Worm (Caenorhabditis elegans): ENCODE measurements around the gene acd-4.
A peak's percentile ranks its signal among the peaks of the same experiment; 100 is the strongest.

Gene acd-4

ce11 chrV:8601420-8601819 is 36.6 kb upstream of the acd-4 start, which contains the start of gene F41E6.8:
TSS of gene F41E6.8 (minus strand) at chrV:8601520.
- TF ChIP-seq egl-5 (tag; optimal IDR thresholded peaks at IDR 0.05): no peak

- TF ChIP-seq ama-1 (optimal IDR thresholded peaks at IDR 0.05): no peak
- TF ChIP-seq nhr-67 (tag; optimal IDR thresholded peaks at IDR 0.05): no peak
- TF ChIP-seq tbx-2 (tag; optimal IDR thresholded peaks at IDR 0.05): no peak
- no peak for TF ChIP-seq ceh-9 (tag; optimal IDR thresholded peaks at IDR 0.05)
- TF ChIP-seq fkh-2 (tag; optimal IDR thresholded peaks at IDR 0.05): no peak
- TF ChIP-seq mml-1 (tag; optimal IDR thresholded peaks at IDR 0.05): no peak
- no peak for TF ChIP-seq ceh-82 (tag; optimal IDR thresholded peaks at IDR 0.05)
- no peak for TF ChIP-seq aly-2 (tag; optimal IDR thresholded peaks at IDR 0.05)
- TF ChIP-seq egl-5 (tag; optimal IDR thresholded peaks at IDR 0.05): no peak
- TF ChIP-seq mdl-1 (tag; optimal IDR thresholded peaks at IDR 0.05): no peak
- TF ChIP-seq zag-1 (tag; optimal IDR thresholded peaks at IDR 0.05): no peak
- TF ChIP-seq lin-15B (tag; optimal IDR thresholded peaks at IDR 0.05): no peak
- TF ChIP-seq snpc-4 (tag; optimal IDR thresholded peaks at IDR 0.05): no peak
- no peak for TF ChIP-seq eor-1 (tag; optimal IDR thresholded peaks at IDR 0.05)
- TF ChIP-seq elt-2 (tag; optimal IDR thresholded peaks at IDR 0.05): no peak
- TF ChIP-seq unc-62 (GFP tag; optimal IDR thresholded peaks at IDR 0.05): no peak
- no peak for TF ChIP-seq ceh-16 (tag; optimal IDR thresholded peaks at IDR 0.05)
- no peak for TF ChIP-seq nhr-11 (tag; optimal IDR thresholded peaks at IDR 0.05)
- TF ChIP-seq ztf-11 (tag; optimal IDR thresholded peaks at IDR 0.05): no peak
These were observed 35.4 kb upstream of the acd-4 start, which contains the start of gene F41E6.15 for ce11 chrV:8602638-8603037. TSS of gene F41E6.15 (minus strand) at chrV:8602738.

ce11 chrV:8603272-8603671 is 34.7 kb upstream of the acd-4 start, which contains the start of gene F41E6.5:
TSS of gene F41E6.5 (plus strand) at chrV:8603480.
- peak; percentile 53 for TF ChIP-seq pha-4 (tag; optimal IDR thresholded peaks at IDR 0.05)
- peak; percentile 82 for TF ChIP-seq pqm-1 (tag; optimal IDR thresholded peaks at IDR 0.05)
- no peak for TF ChIP-seq R02D3.7 (tag; optimal IDR thresholded peaks at IDR 0.05)
- TF ChIP-seq nhr-12 (tag; optimal IDR thresholded peaks at IDR 0.05): no peak
- TF ChIP-seq jun-1 (tag; optimal IDR thresholded peaks at IDR 0.05): peak; percentile 4
- TF ChIP-seq elt-2 (tag; optimal IDR thresholded peaks at IDR 0.05): peak; percentile 77

- TF ChIP-seq pha-4 (tag; optimal IDR thresholded peaks at IDR 0.05) (peak; percentile 98), elt-1 (tag; optimal IDR thresholded peaks at IDR 0.05) (peak; percentile 43), daf-12 (tag; optimal IDR thresholded peaks at IDR 0.05) (no peak), jun-1 (tag; optimal IDR thresholded peaks at IDR 0.05) (peak; percentile 95), nhr-28 (tag; optimal IDR thresholded peaks at IDR 0.05) (no peak), ceh-28 (tag; optimal IDR thresholded peaks at IDR 0.05) (peak; percentile 87), egl-27 (tag; optimal IDR thresholded peaks at IDR 0.05) (peak; percentile 89), fos-1 (tag; optimal IDR thresholded peaks at IDR 0.05) (peak; percentile 94), R02D3.7 (tag; optimal IDR thresholded peaks at IDR 0.05) (peak; percentile 59), ztf-4 (tag; optimal IDR thresholded peaks at IDR 0.05) (no peak), hmg-11 (tag; optimal IDR thresholded peaks at IDR 0.05) (peak; percentile 93), snpc-4 (tag; optimal IDR thresholded peaks at IDR 0.05) (peak; percentile 81), nhr-23 (tag; optimal IDR thresholded peaks at IDR 0.05) (peak; percentile 97), nhr-43 (tag; optimal IDR thresholded peaks at IDR 0.05; ENCODE audit: poor library complexity, severe bottlenecking) (peak; percentile 72), egl-5 (tag; optimal IDR thresholded peaks at IDR 0.05) (peak; percentile 89), unc-39 (tag; optimal IDR thresholded peaks at IDR 0.05) (no peak), nhr-77 (tag; optimal IDR thresholded peaks at IDR 0.05) (peak; percentile 25), elt-3 (tag; optimal IDR thresholded peaks at IDR 0.05) (peak in 1 of 3 experiments; percentile 80), skn-1 (tag; optimal IDR thresholded peaks at IDR 0.05) (peak; percentile 57), elt-2 (tag; optimal IDR thresholded peaks at IDR 0.05) (peak; percentile 88), ZK546.5 (tag; optimal IDR thresholded peaks at IDR 0.05) (no peak), lin-15B (tag; optimal IDR thresholded peaks at IDR 0.05) (peak; percentile 94), zag-1 (tag; optimal IDR thresholded peaks at IDR 0.05) (no peak), ama-1 (optimal IDR thresholded peaks at IDR 0.05) (peak; percentile 86), nhr-25 (tag; optimal IDR thresholded peaks at IDR 0.05) (peak; percentile 93), nhr-11 (tag; optimal IDR thresholded peaks at IDR 0.05) (peak; percentile 72), mdl-1 (tag; optimal IDR thresholded peaks at IDR 0.05) (peak; percentile 38), pqm-1 (tag; optimal IDR thresholded peaks at IDR 0.05) (peak; percentile 94), lin-39 (tag; optimal IDR thresholded peaks at IDR 0.05) (peak; percentile 93), lsy-12 (tag; optimal IDR thresholded peaks at IDR 0.05) (peak; percentile 59), ceh-82 (tag; optimal IDR thresholded peaks at IDR 0.05) (no peak), fkh-10 (GFP tag; optimal IDR thresholded peaks at IDR 0.05) (peak; percentile 84), nfya-1 (tag; optimal IDR thresholded peaks at IDR 0.05; ENCODE audit: insufficient read depth) (peak; percentile 95), unc-62 (GFP tag; optimal IDR thresholded peaks at IDR 0.05) (peak; percentile 11), ztf-11 (tag; optimal IDR thresholded peaks at IDR 0.05) (no peak), tbx-2 (tag; optimal IDR thresholded peaks at IDR 0.05) (peak; percentile 61), nhr-237 (tag; optimal IDR thresholded peaks at IDR 0.05) (no peak)
These were observed 31.8 kb upstream of the acd-4 start, which contains the start of gene vps-60 for ce11 chrV:8606099-8606696. TSS of gene vps-60 (minus strand) at chrV:8606128.

All from whole organism, L3 larva.